Worm (Caenorhabditis elegans): Measurements from ENCODE around the gene lec-4.
"Not testable (repeated sequence)": the region's sequence is repeated elsewhere in the genome, so short reads cannot be mapped to it uniquely, and the experiment has no call there.

lec-4 gene

DNA sequence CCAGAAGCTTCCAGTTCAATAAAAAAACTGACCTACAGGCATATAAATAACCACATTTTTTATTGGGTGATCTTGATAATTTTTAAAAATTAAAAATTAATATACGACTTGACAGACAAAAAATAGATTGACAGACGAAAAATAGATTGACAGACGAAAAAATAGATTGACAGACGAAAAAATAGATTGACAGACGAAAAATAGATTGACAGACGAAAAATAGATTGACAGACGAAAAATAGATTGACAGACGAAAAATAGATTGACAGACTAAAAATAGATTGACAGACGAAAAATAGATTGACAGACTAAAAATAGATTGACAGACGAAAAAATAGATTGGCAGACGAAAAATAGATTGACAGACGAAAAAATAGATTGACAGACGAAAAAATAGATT, 2.8 kb downstream of the lec-4 start:
- TF ChIP-seq sox-2 (GFP tag; IDR thresholded peaks at IDR 0.05) (peak; percentile 28; the same call in 1 of the 2 replicates), ceh-45 (GFP tag; IDR thresholded peaks at IDR 0.05) (peak; percentile 66), unc-3 (GFP tag; conservative IDR thresholded peaks at IDR 0.05) (peak; percentile 87)
- not testable (repeated sequence) for TF ChIP-seq unc-3 (tag; optimal IDR thresholded peaks at IDR 0.05)

DNA sequence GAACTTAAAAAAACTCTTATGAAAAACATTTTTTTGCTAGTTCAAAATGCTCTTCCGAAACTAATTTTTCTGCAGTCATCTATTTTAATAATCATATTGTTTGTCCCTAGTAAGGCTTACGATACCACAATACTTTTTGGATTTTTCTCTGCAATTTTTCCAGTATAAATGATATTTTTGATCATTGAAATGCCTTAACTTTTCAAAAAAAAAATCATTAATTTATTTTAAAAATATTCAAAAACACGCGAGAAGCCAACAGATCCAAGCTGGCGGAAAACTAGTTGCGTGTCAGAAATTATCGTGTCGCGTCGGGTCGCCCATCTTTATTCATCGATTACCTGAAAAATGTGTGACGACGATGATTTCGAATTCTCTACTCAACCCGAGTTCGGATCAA, 4.9 kb downstream of the lec-4 start, which contains the start of gene gmeb-3:
gmeb-3 (plus strand) TSS at position 301 of the 400 bp plus-strand sequence.
- TF ChIP-seq ztf-16 (tag; optimal IDR thresholded peaks at IDR 0.05): no peak
- TF ChIP-seq eyg-1 (tag; optimal IDR thresholded peaks at IDR 0.05): no peak
- TF ChIP-seq tbx-2 (tag; optimal IDR thresholded peaks at IDR 0.05): no peak
- no peak for TF ChIP-seq ceh-22 (tag; optimal IDR thresholded peaks at IDR 0.05)
- TF ChIP-seq npax-4 (tag; optimal IDR thresholded peaks at IDR 0.05): no peak
- TF ChIP-seq ahr-1 (tag; optimal IDR thresholded peaks at IDR 0.05): no peak
- TF ChIP-seq rnt-1 (tag; optimal IDR thresholded peaks at IDR 0.05): no peak
- TF ChIP-seq hlh-30 (tag; optimal IDR thresholded peaks at IDR 0.05; ENCODE audit: insufficient read depth): no peak
- no peak for TF ChIP-seq ceh-18 (tag; optimal IDR thresholded peaks at IDR 0.05)
- no peak for TF ChIP-seq fkh-10 (GFP tag; optimal IDR thresholded peaks at IDR 0.05)
- TF ChIP-seq gmeb-2 (tag; optimal IDR thresholded peaks at IDR 0.05): no peak
- no peak for TF ChIP-seq pat-9 (tag; optimal IDR thresholded peaks at IDR 0.05)
- no peak for TF ChIP-seq ceh-2 (tag; optimal IDR thresholded peaks at IDR 0.05)
- TF ChIP-seq sdc-2 (tag; optimal IDR thresholded peaks at IDR 0.05): no peak
- no peak for TF ChIP-seq ttx-3 (tag; optimal IDR thresholded peaks at IDR 0.05)
- TF ChIP-seq fax-1 (tag; optimal IDR thresholded peaks at IDR 0.05): no peak
- no peak for TF ChIP-seq nhr-232 (tag; optimal IDR thresholded peaks at IDR 0.05)

DNA sequence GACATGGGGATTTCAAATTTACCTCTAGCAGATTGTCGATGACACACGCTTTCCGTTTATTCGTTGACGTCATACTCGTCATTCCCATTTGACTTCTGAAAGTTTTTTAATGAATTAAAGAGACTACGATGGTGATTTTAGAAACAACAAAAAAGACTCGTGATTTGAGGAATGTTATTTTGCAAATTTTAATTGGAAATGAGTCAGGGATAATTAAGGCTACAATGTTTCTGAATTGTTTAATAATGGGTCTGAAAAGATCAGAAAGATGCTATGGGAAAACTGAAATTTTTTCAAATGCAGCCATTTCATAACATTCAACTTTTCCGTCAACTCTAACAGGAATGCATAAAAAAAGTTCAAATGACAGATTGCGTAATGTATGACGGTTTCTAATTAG, 7.7 kb downstream of the lec-4 start, which contains the start of gene C44F1.1:
C44F1.1 (minus strand) TSS at position 101 of the 400 bp plus-strand sequence.
- TF ChIP-seq ref-2 (tag; optimal IDR thresholded peaks at IDR 0.05) (no peak), ceh-30 (tag; optimal IDR thresholded peaks at IDR 0.05) (no peak), unc-42 (tag; optimal IDR thresholded peaks at IDR 0.05) (no peak), tbx-7 (tag; optimal IDR thresholded peaks at IDR 0.05) (no peak), madf-2 (tag; optimal IDR thresholded peaks at IDR 0.05) (no peak)

DNA sequence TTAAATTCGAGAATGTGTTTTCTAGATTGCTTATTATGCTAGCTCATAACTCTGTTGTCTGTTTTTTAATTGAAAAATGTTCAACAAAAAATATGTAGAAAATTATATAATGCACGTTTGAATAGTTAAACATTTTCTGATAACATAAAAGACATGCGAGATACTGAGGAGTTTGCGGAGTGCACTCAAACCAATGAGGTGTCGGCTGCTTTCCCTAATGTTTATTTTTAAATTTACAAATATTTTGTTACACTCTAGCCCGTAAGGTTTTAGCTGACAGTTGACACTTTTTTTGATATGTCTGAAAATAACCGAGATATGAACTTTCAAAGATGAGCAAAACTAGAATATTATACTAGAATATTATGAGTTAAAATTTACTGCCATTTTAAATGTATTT, 8.5 kb downstream of the lec-4 start:
- no peak for TF ChIP-seq nhr-11 (tag; optimal IDR thresholded peaks at IDR 0.05)
- no peak for TF ChIP-seq odd-2 (tag; optimal IDR thresholded peaks at IDR 0.05)
- TF ChIP-seq hlh-30 (tag; optimal IDR thresholded peaks at IDR 0.05; ENCODE audit: insufficient read depth): no peak
- TF ChIP-seq elt-2 (tag; optimal IDR thresholded peaks at IDR 0.05): no peak

DNA sequence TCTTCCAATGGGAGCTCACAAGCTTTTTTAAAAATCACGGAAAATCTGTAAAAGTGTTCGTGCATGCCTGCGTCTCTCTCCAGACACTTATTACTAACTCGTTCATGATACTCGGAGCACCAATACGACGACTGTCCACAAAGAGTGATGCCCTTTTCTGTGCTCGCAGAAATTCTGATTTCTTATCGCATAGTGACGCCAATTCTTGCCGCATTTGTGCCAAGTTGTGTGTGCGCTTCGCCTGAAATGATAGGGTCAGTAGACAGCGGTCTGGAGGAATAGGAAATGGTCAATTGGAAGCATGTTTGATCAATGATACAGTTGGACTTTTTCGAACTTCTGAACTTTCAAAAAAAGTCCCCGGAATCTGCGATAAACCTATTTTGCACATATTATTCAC, 9.1 kb downstream of the lec-4 start:
- TF ChIP-seq hlh-30 (tag; optimal IDR thresholded peaks at IDR 0.05; ENCODE audit: insufficient read depth) (no peak), ahr-1 (tag; optimal IDR thresholded peaks at IDR 0.05) (no peak), zip-5 (tag; optimal IDR thresholded peaks at IDR 0.05) (no peak), unc-3 (GFP tag; conservative IDR thresholded peaks at IDR 0.05) (no peak), unc-3 (tag; optimal IDR thresholded peaks at IDR 0.05) (no peak), ceh-14 (tag; optimal IDR thresholded peaks at IDR 0.05) (no peak), elt-2 (tag; optimal IDR thresholded peaks at IDR 0.05) (peak; percentile 26), ceh-22 (tag; optimal IDR thresholded peaks at IDR 0.05) (no peak), Y22D7AL.16 (tag; optimal IDR thresholded peaks at IDR 0.05) (no peak), hlh-8 (tag; optimal IDR thresholded peaks at IDR 0.05) (no peak)

DNA sequence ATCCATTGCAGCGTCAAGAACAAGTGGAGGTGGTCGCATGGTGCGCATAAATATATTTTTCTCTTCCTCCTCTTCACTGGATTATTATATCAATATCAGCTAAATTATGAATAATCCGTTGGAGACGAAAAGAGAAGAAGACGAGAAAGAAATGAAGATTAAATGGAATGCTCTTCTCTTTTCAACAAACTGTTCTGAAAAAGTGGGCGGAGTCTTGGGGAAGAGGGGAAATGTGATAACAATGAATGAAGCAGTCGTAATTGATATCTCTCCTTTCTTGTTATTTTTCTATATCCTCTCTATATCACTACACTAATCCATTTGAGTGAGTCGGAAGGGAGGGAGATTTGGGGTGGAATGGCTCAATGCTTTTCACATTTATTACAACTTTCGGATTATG, 13.8 kb downstream of the lec-4 start, which contains the start of gene arcp-1:
arcp-1 (minus strand) TSS at position 101 of the 400 bp plus-strand sequence.
- TF ChIP-seq K02D7.2 (tag; optimal IDR thresholded peaks at IDR 0.05): no peak
- no peak for TF ChIP-seq ceh-6 (GFP tag; optimal IDR thresholded peaks at IDR 0.05)
- TF ChIP-seq unc-55 (GFP tag; optimal IDR thresholded peaks at IDR 0.05): no peak
- no peak for TF ChIP-seq tbx-2 (tag; optimal IDR thresholded peaks at IDR 0.05)
- TF ChIP-seq ceh-31 (tag; optimal IDR thresholded peaks at IDR 0.05): no peak
- TF ChIP-seq sox-2 (GFP tag; IDR thresholded peaks at IDR 0.05): no peak
- TF ChIP-seq hlh-13 (GFP tag; optimal IDR thresholded peaks at IDR 0.05): no peak
- TF ChIP-seq ets-4 (tag; optimal IDR thresholded peaks at IDR 0.05): no peak
- TF ChIP-seq che-1 (tag; optimal IDR thresholded peaks at IDR 0.05): no peak
- TF ChIP-seq C08G9.2 (tag; optimal IDR thresholded peaks at IDR 0.05): no peak
- TF ChIP-seq fax-1 (tag; optimal IDR thresholded peaks at IDR 0.05): no peak
- TF ChIP-seq lin-11 (tag; optimal IDR thresholded peaks at IDR 0.05): no peak
- no peak for TF ChIP-seq ceh-14 (tag; optimal IDR thresholded peaks at IDR 0.05)
- TF ChIP-seq sdc-2 (tag; optimal IDR thresholded peaks at IDR 0.05): no peak
